Worm (Caenorhabditis elegans) whole organism, early embryonic: ENCODE results near the gene dpff-1.

Source experiments
- B0310.2 ChIP-seq: sonication (generic microtip); optimal IDR thresholded peaks from 2 replicates; lab custom pipeline; 2016; ENCODE audit warnings: mild to moderate bottlenecking, missing genetic modification characterization, missing compliant biosample characterization
- aly-1 ChIP-seq: sonication (generic microtip); optimal IDR thresholded peaks from 2 replicates; lab custom pipeline; 2016; ENCODE audit warnings: missing genetic modification characterization, missing compliant biosample characterization
- ama-1 ChIP-seq: fragments of 150-350 bp; optimal IDR thresholded peaks from 2 replicates; lab custom pipeline; 2014
- ceh-13 ChIP-seq: fragments of 200-800 bp; sonication (Bioruptor generic); optimal IDR thresholded peaks from 2 replicates; lab custom pipeline; 2018; ENCODE audit warnings: mild to moderate bottlenecking, missing genetic modification characterization, missing compliant biosample characterization
- ceh-36 ChIP-seq: sonication (generic microtip); optimal IDR thresholded peaks from 2 replicates; lab custom pipeline; 2016; ENCODE audit warnings: missing genetic modification characterization, inconsistent platforms, missing compliant biosample characterization
- ets-7 ChIP-seq: sonication (generic microtip); optimal IDR thresholded peaks from 2 replicates; lab custom pipeline; 2016; ENCODE audit warnings: missing genotype, missing genetic modification characterization, missing compliant biosample characterization
- flt-1 ChIP-seq: fragments of 200-800 bp; sonication (Bioruptor generic); IDR thresholded peaks from 2 replicates; pipeline ENCODE4 v1.3.6; 2022; ENCODE audit warnings: missing genetic modification characterization, missing compliant biosample characterization
- hmg-4 ChIP-seq: fragments of 200-800 bp; sonication (Bioruptor generic); optimal IDR thresholded peaks from 2 replicates; lab custom pipeline; 2018; ENCODE audit warnings: mild to moderate bottlenecking, missing genetic modification characterization, missing compliant biosample characterization
- hnd-1 ChIP-seq: sonication (generic microtip); optimal IDR thresholded peaks from 2 replicates; lab custom pipeline; 2016; ENCODE audit warnings: missing genetic modification characterization, missing compliant biosample characterization
- sea-1 ChIP-seq: fragments of 200-800 bp; sonication (Bioruptor generic); conservative IDR thresholded peaks from 2 replicates; pipeline ENCODE4 v1.3.6; 2022; ENCODE audit warnings: missing genetic modification characterization, missing compliant biosample characterization
- tbx-11 ChIP-seq: fragments of 200-800 bp; sonication (Bioruptor generic); IDR thresholded peaks from 2 replicates; pipeline ENCODE4 v1.3.6; 2022; ENCODE audit warnings: missing genetic modification characterization, missing compliant biosample characterization

DNA sequence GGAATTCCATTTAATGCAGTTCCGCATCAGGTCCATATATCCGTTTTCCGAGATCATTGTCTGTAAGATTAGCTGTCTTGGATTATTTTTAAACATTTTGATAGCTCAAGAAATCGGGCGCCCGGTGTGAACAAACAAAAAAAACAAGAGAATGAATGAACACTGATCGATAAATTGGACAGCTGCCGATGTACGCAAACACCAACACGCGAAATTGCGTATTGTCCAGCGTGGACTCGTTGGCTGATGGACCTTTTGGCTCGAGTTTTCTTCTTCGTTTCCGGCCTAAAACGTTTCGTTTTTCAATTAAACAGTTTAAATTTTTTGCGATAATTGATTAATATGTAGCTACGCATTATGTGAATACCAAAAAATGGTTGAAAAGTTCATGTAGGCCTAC is at the start of gene dpff-1:
- TF ChIP-seq hmg-4 (GFP tag; lab: Kevin White, UChicago) (no peak), ceh-13 (GFP tag; lab: Kevin White, UChicago) (no peak), tbx-11 (GFP tag; lab: Robert Waterston, UW) (no peak), ets-7 (no peak), flt-1 (GFP tag; lab: Robert Waterston, UW) (no peak), hnd-1 (tag; lab: Kevin White, UChicago) (no peak), ama-1 (lab: Kevin White, UChicago) (no peak), ceh-36 (no peak), sea-1 (no peak), B0310.2 (tag; lab: Kevin White, UChicago) (no peak), aly-1 (tag; lab: Kevin White, UChicago) (no peak)
